Worm (Caenorhabditis elegans) whole organism, L4/young adult: ENCODE results near the gene gst-41.

Experiments used
- W03F9.2 ChIP-seq: fragments of 150-350 bp; optimal IDR thresholded peaks from 2 replicates; lab custom pipeline; 2014; ENCODE audit warnings: missing biosample characterization, missing genetic modification characterization
- dao-5 ChIP-seq: sonication (generic microtip); optimal IDR thresholded peaks from 2 replicates; lab custom pipeline; 2016; ENCODE audit warnings: missing genotype, missing genetic modification characterization, moderate library complexity, missing compliant biosample characterization
- him-1 ChIP-seq: sonication (generic microtip); optimal IDR thresholded peaks from 2 replicates; lab custom pipeline; 2016; ENCODE audit warnings: missing genotype, missing genetic modification reagents, missing genetic modification characterization, missing compliant biosample characterization

The gst-41 gene

ce11 chrV:7424336-7424735 is 25.2 kb upstream of the gst-41 start, which contains the start of gene F18E3.10:
Gene F18E3.10, minus strand, starts transcription at chrV:7424436.
- TF ChIP-seq dao-5 (tag; lab: Kevin White, UChicago) (no peak), him-1 (tag; lab: Kevin White, UChicago) (no peak)

- no peak for TF ChIP-seq him-1 (tag; lab: Kevin White, UChicago)
- no peak for TF ChIP-seq W03F9.2 (tag; lab: Kevin White, UChicago)
- no peak for TF ChIP-seq dao-5 (tag; lab: Kevin White, UChicago)
Measured at ce11 chrV:7420162-7420561, 21.1 kb upstream of the gst-41 start, which contains the start of gene srxa-4. Gene srxa-4, plus strand, starts transcription at chrV:7420462.

ce11 chrV:7417018-7417716 is 18.1 kb upstream of the gst-41 start, which contains the start of gene srw-67:
Gene srw-67, plus strand, starts transcription at chrV:7417660.
- TF ChIP-seq W03F9.2 (tag; lab: Kevin White, UChicago) (no peak), him-1 (tag; lab: Kevin White, UChicago) (no peak), dao-5 (tag; lab: Kevin White, UChicago) (no peak)

ce11 chrV:7416569-7416968 is 17.5 kb upstream of the gst-41 start:
- no peak for TF ChIP-seq W03F9.2 (tag; lab: Kevin White, UChicago)
- TF ChIP-seq dao-5 (tag; lab: Kevin White, UChicago) = no peak
- TF ChIP-seq him-1 (tag; lab: Kevin White, UChicago) = no peak

- no peak for TF ChIP-seq dao-5 (tag; lab: Kevin White, UChicago)
- no peak for TF ChIP-seq W03F9.2 (tag; lab: Kevin White, UChicago)
Measured at ce11 chrV:7415780-7416428, 16.8 kb upstream of the gst-41 start, which contains the start of gene F18E3.13. Gene F18E3.13, plus strand, starts transcription at chrV:7416164.

- no peak for TF ChIP-seq him-1 (tag; lab: Kevin White, UChicago)
- no peak for TF ChIP-seq W03F9.2 (tag; lab: Kevin White, UChicago)
- TF ChIP-seq dao-5 (tag; lab: Kevin White, UChicago) = no peak
Measured at ce11 chrV:7414909-7415308, 15.8 kb upstream of the gst-41 start, which contains the start of gene F18E3.12. Gene F18E3.12, plus strand, starts transcription at chrV:7414985.

ce11 chrV:7413107-7413774 is 14.1 kb upstream of the gst-41 start, which contains the start of gene F18E3.11:
Gene F18E3.11, plus strand, starts transcription at chrV:7413482.
- TF ChIP-seq him-1 (tag; lab: Kevin White, UChicago) = no peak
- TF ChIP-seq W03F9.2 (tag; lab: Kevin White, UChicago) = no peak
- no peak for TF ChIP-seq dao-5 (tag; lab: Kevin White, UChicago)

ce11 chrV:7411695-7412094 is 12.6 kb upstream of the gst-41 start, which contains the start of gene str-41:
Gene str-41, plus strand, starts transcription at chrV:7411995.
- TF ChIP-seq him-1 (tag; lab: Kevin White, UChicago) (no peak), W03F9.2 (tag; lab: Kevin White, UChicago) (no peak), dao-5 (tag; lab: Kevin White, UChicago) (no peak)

- no peak for TF ChIP-seq W03F9.2 (tag; lab: Kevin White, UChicago)
- no peak for TF ChIP-seq him-1 (tag; lab: Kevin White, UChicago)
- TF ChIP-seq dao-5 (tag; lab: Kevin White, UChicago) = no peak
Measured at ce11 chrV:7409599-7409998, 10.5 kb upstream of the gst-41 start, which contains the start of gene R13D7.2. Gene R13D7.2, plus strand, starts transcription at chrV:7409899.

ce11 chrV:7408520-7408919 is 9.4 kb upstream of the gst-41 start, which contains the start of gene srt-6:
Gene srt-6, minus strand, starts transcription at chrV:7408814.
- TF ChIP-seq dao-5 (tag; lab: Kevin White, UChicago) (no peak), W03F9.2 (tag; lab: Kevin White, UChicago) (no peak), him-1 (tag; lab: Kevin White, UChicago) (no peak)

ce11 chrV:7403501-7403900 is 4.4 kb upstream of the gst-41 start:
- no peak for TF ChIP-seq him-1 (tag; lab: Kevin White, UChicago)
- no peak for TF ChIP-seq W03F9.2 (tag; lab: Kevin White, UChicago)

- TF ChIP-seq him-1 (tag; lab: Kevin White, UChicago) = no peak
- no peak for TF ChIP-seq W03F9.2 (tag; lab: Kevin White, UChicago)
- no peak for TF ChIP-seq dao-5 (tag; lab: Kevin White, UChicago)
Measured at ce11 chrV:7402355-7402754, 3.3 kb upstream of the gst-41 start, which contains the start of gene srj-13. Gene srj-13, plus strand, starts transcription at chrV:7402655.

- no peak for TF ChIP-seq W03F9.2 (tag; lab: Kevin White, UChicago)
- no peak for TF ChIP-seq dao-5 (tag; lab: Kevin White, UChicago)
- TF ChIP-seq him-1 (tag; lab: Kevin White, UChicago) = no peak
Measured at ce11 chrV:7400588-7400987, 1.5 kb upstream of the gst-41 start, which contains the start of gene srx-60. Gene srx-60, plus strand, starts transcription at chrV:7400888.
